Fruit fly (Drosophila melanogaster) whole organism: ENCODE results near the gene Rrp6.

Experiments
- CG8478 ChIP-seq: fragments of >200 bp; optimal IDR thresholded peaks from 2 replicates; lab custom pipeline; 2018; ENCODE audit warnings: inconsistent platforms
- pan ChIP-seq: fragments of >200 bp; optimal IDR thresholded peaks from 2 replicates; lab custom pipeline; 2017
- psq ChIP-seq: fragments of >200 bp; optimal IDR thresholded peaks from 2 replicates; lab custom pipeline; 2017
- usp ChIP-seq: fragments of >200 bp; optimal IDR thresholded peaks from 2 replicates; lab custom pipeline; 2017; ENCODE audit warnings: missing biosample characterization, missing genetic modification characterization, mixed read lengths

DNA sequence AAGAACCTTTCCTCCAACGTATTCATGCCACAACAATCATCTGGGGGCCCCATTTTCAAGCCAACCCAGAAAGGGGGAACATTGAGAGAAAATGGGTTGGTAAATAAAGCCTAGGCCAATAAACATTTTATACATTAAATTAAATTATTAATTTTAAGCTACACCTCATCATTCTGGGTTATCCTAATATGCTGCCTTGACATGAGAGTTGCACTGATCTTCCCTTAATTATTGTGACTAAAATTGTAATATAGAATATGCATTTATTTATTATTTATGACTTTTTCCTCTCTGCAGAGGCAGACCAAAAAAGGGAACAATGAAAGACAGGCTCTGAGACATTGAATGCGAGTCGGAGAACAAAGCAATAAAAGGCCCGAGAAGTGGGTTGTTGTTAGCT is 38.2 kb downstream of the Rrp6 start:
- TF ChIP-seq CG8478 (lab: Kevin White, UChicago) (no peak), usp (GFP tag; lab: Kevin White, UChicago) (no peak), psq (no peak), pan (lab: Kevin White, UChicago) (no peak)
